Worm (Caenorhabditis elegans) whole organism, L2 larva: ENCODE measurements around the gene ZK652.8.

Experiments
- R02D3.7 ChIP-seq: fragments of 150-350 bp; optimal IDR thresholded peaks from 2 replicates; lab custom pipeline; 2014; ENCODE audit warnings: missing biosample characterization, missing genetic modification characterization
- alr-1 ChIP-seq: fragments of 150-350 bp; optimal IDR thresholded peaks from 2 replicates; lab custom pipeline; 2014; ENCODE audit warnings: missing biosample characterization, missing genetic modification characterization
- ama-1 ChIP-seq: fragments of 150-350 bp; optimal IDR thresholded peaks from 2 replicates; lab custom pipeline; 2018; ENCODE audit warnings: inconsistent platforms
- fos-1 ChIP-seq: fragments of 150-350 bp; optimal IDR thresholded peaks from 2 replicates; lab custom pipeline; 2014; ENCODE audit warnings: missing biosample characterization, missing genetic modification characterization
- mbf-1 ChIP-seq: sonication (generic microtip); optimal IDR thresholded peaks from 2 replicates; lab custom pipeline; 2017; ENCODE audit warnings: missing biosample characterization, missing genetic modification characterization
- nhr-11 ChIP-seq: fragments of 150-350 bp; optimal IDR thresholded peaks from 2 replicates; lab custom pipeline; 2014; ENCODE audit warnings: missing biosample characterization, missing genetic modification characterization
- nhr-237 ChIP-seq: fragments of 150-350 bp; optimal IDR thresholded peaks from 2 replicates; lab custom pipeline; 2014; ENCODE audit warnings: missing biosample characterization, missing genetic modification characterization
- nhr-25 ChIP-seq: fragments of 150-350 bp; sonication (generic microtip); optimal IDR thresholded peaks from 3 replicates; lab custom pipeline; 2014; ENCODE audit warnings: missing biosample characterization, missing genetic modification characterization
- unc-39 ChIP-seq: fragments of 150-350 bp; optimal IDR thresholded peaks from 2 replicates; lab custom pipeline; 2014; ENCODE audit warnings: missing biosample characterization, missing genetic modification characterization
- unc-55 ChIP-seq: fragments of 150-350 bp; sonication (generic microtip); optimal IDR thresholded peaks from 3 replicates; lab custom pipeline; 2014; ENCODE audit warnings: missing biosample characterization, missing genetic modification reagents, missing genetic modification characterization

- TF ChIP-seq nhr-237 (tag; lab: Kevin White, UChicago): no peak
- TF ChIP-seq nhr-11 (tag; lab: Kevin White, UChicago): no peak
- TF ChIP-seq unc-39 (tag; lab: Kevin White, UChicago): no peak
- no peak for TF ChIP-seq fos-1
- TF ChIP-seq mbf-1 (tag; lab: Kevin White, UChicago): no peak
- TF ChIP-seq unc-55 (GFP tag; lab: Kevin White, UChicago): no peak
- no peak for TF ChIP-seq nhr-25
- TF ChIP-seq alr-1: no peak
- no peak for TF ChIP-seq R02D3.7 (tag; lab: Kevin White, UChicago)
- TF ChIP-seq ama-1 (lab: Kevin White, UChicago): no peak
Measured at ce11 chrIII:7834848-7835247, 8.6 kb downstream of the ZK652.8 start.
